Worm (Caenorhabditis elegans) whole organism, young adult: Measurements from ENCODE around the gene srh-42.
A peak's percentile ranks its signal among the peaks of the same experiment; 100 is the strongest.
"Not testable (repeated sequence)": the region's sequence is repeated elsewhere in the genome, so short reads cannot be mapped to it uniquely, and the experiment has no call there.

Experiments used
- B0261.1 ChIP-seq: sonication (generic microtip); optimal IDR thresholded peaks from 2 replicates; lab custom pipeline; 2016; ENCODE audit warnings: mild to moderate bottlenecking, missing genetic modification characterization, moderate library complexity, missing compliant biosample characterization
- C17E4.6 ChIP-seq: fragments of 200-800 bp; sonication (Bioruptor generic); IDR thresholded peaks from 2 replicates; pipeline ENCODE4 v1.3.6; 2022; ENCODE audit warnings: missing genetic modification reagents, missing genetic modification characterization, missing compliant biosample characterization
- F22D6.2 ChIP-seq: sonication (generic microtip); optimal IDR thresholded peaks from 2 replicates; lab custom pipeline; 2016; ENCODE audit warnings: mild to moderate bottlenecking, missing genetic modification characterization, missing compliant biosample characterization
- F23B12.7 ChIP-seq: sonication (generic microtip); optimal IDR thresholded peaks from 2 replicates; lab custom pipeline; 2017; ENCODE audit warnings: missing genetic modification characterization, mild to moderate bottlenecking, missing compliant biosample characterization, antibody characterized with exemption, moderate library complexity; ENCODE audit not compliant: insufficient read depth
- F33H1.4 ChIP-seq: fragments of 200-800 bp; sonication (Bioruptor generic); IDR thresholded peaks from 2 replicates; pipeline ENCODE4 v1.3.6; 2022; ENCODE audit warnings: missing genetic modification reagents, missing genetic modification characterization, missing compliant biosample characterization
- F49E8.2 ChIP-seq: sonication (generic microtip); optimal IDR thresholded peaks from 3 replicates; lab custom pipeline; 2017; ENCODE audit warnings: missing genetic modification characterization, mild to moderate bottlenecking, missing compliant biosample characterization, antibody characterized with exemption, moderate library complexity; ENCODE audit not compliant: insufficient read depth
- Y67H2A.10 ChIP-seq: fragments of 200-800 bp; sonication (Bioruptor generic); conservative IDR thresholded peaks from 2 replicates; pipeline ENCODE4 v1.3.6; 2022; ENCODE audit warnings: missing genetic modification reagents, missing genetic modification characterization, missing compliant biosample characterization
- ZK185.1 ChIP-seq: sonication (generic microtip); optimal IDR thresholded peaks from 2 replicates; lab custom pipeline; 2016; ENCODE audit warnings: mild to moderate bottlenecking, missing genetic modification characterization, missing compliant biosample characterization; ENCODE audit not compliant: poor library complexity, severe bottlenecking
- ama-1 ChIP-seq, 3 experiments: fragments of 150-350 bp in 1 of 3; sonication (generic microtip) in 2 of 3; optimal IDR thresholded peaks; 2 replicates each; lab custom pipeline; 2014 to 2018; ENCODE audit warnings: missing biosample characterization in 2 of 3, missing genetic modification characterization in 2 of 3, missing genetic modification reagents in 2 of 3
- aptf-2 ChIP-seq: fragments of 200-800 bp; sonication (Bioruptor generic); conservative IDR thresholded peaks from 2 replicates; pipeline ENCODE4 v1.3.6; 2022; ENCODE audit warnings: missing genetic modification reagents, missing genetic modification characterization, missing compliant biosample characterization
- atf-7 ChIP-seq: sonication (generic microtip); optimal IDR thresholded peaks from 2 replicates; lab custom pipeline; 2017; ENCODE audit warnings: mild to moderate bottlenecking, missing genetic modification characterization, missing compliant biosample characterization
- bed-2 ChIP-seq: fragments of 200-800 bp; sonication (Bioruptor generic); IDR thresholded peaks from 2 replicates; pipeline ENCODE4 v1.3.6; 2022; ENCODE audit warnings: missing genetic modification reagents, missing genetic modification characterization, missing compliant biosample characterization
- cebp-1 ChIP-seq, 2 experiments: fragments of 200-800 bp in 1 of 2; sonication (Bioruptor generic) in 1 of 2; sonication (generic microtip) in 1 of 2; IDR thresholded peaks in 1 of 2; optimal IDR thresholded peaks in 1 of 2; 2 replicates each; pipeline versions ENCODE4 v1.3.6 to Lab custom; 2017 to 2022; ENCODE audit warnings: missing compliant biosample characterization in 2 of 2, missing genetic modification characterization in 2 of 2, mild to moderate bottlenecking in 1 of 2, missing genetic modification reagents in 1 of 2, moderate library complexity in 1 of 2
- dpff-1 ChIP-seq: sonication (generic microtip); optimal IDR thresholded peaks from 2 replicates; lab custom pipeline; 2017; ENCODE audit warnings: mild to moderate bottlenecking, missing genetic modification characterization, missing compliant biosample characterization
- hlh-12 ChIP-seq: sonication (generic microtip); optimal IDR thresholded peaks from 2 replicates; lab custom pipeline; 2016; ENCODE audit warnings: missing genetic modification characterization, missing compliant biosample characterization
- hrde-1 ChIP-seq: sonication (generic microtip); optimal IDR thresholded peaks from 2 replicates; lab custom pipeline; 2016; ENCODE audit warnings: missing genetic modification characterization, mild to moderate bottlenecking, missing compliant biosample characterization, moderate library complexity, missing genotype, missing genetic modification reagents, borderline replicate concordance
- let-607 ChIP-seq, 2 experiments: fragments of 200-800 bp in 1 of 2; sonication (Bioruptor generic) in 1 of 2; sonication (generic microtip) in 1 of 2; optimal IDR thresholded peaks; 2 replicates each; lab custom pipeline; 2016 to 2018; ENCODE audit warnings: mild to moderate bottlenecking in 2 of 2, missing compliant biosample characterization in 2 of 2, missing genetic modification characterization in 2 of 2, moderate library complexity in 2 of 2, missing genotype in 1 of 2
- lin-26 ChIP-seq: fragments of 200-800 bp; sonication (Bioruptor generic); IDR thresholded peaks from 2 replicates; pipeline ENCODE4 v1.3.6; 2022; ENCODE audit warnings: missing genetic modification reagents, missing genetic modification characterization, missing compliant biosample characterization
- lsl-1 ChIP-seq: fragments of 200-800 bp; sonication (Bioruptor generic); optimal IDR thresholded peaks from 2 replicates; lab custom pipeline; 2018; ENCODE audit warnings: mild to moderate bottlenecking, missing genetic modification characterization, moderate library complexity, missing compliant biosample characterization
- mcd-1 ChIP-seq: fragments of 200-800 bp; sonication (Bioruptor generic); IDR thresholded peaks from 2 replicates; pipeline ENCODE4 v1.3.6; 2022; ENCODE audit warnings: missing genetic modification reagents, missing genetic modification characterization, missing compliant biosample characterization
- nfya-1 ChIP-seq: sonication (generic microtip); optimal IDR thresholded peaks from 2 replicates; lab custom pipeline; 2017; ENCODE audit warnings: antibody characterized with exemption, missing compliant biosample characterization, missing genetic modification characterization, borderline replicate concordance; ENCODE audit not compliant: insufficient read depth
- nfya-2 ChIP-seq: fragments of 200-800 bp; sonication (Bioruptor generic); IDR thresholded peaks from 2 replicates; pipeline ENCODE4 v1.3.6; 2022; ENCODE audit warnings: missing genetic modification reagents, missing genetic modification characterization, missing compliant biosample characterization
- nfyb-1 ChIP-seq: fragments of 200-800 bp; sonication (Bioruptor generic); IDR thresholded peaks from 2 replicates; pipeline ENCODE4 v1.3.6; 2022; ENCODE audit warnings: missing genetic modification reagents, missing genetic modification characterization, missing compliant biosample characterization
- sdz-38 ChIP-seq: sonication (generic microtip); optimal IDR thresholded peaks from 2 replicates; lab custom pipeline; 2016; ENCODE audit warnings: missing genotype, missing genetic modification characterization, missing compliant biosample characterization
- sptf-2 ChIP-seq: fragments of 200-800 bp; sonication (Bioruptor generic); optimal IDR thresholded peaks from 2 replicates; lab custom pipeline; 2018; ENCODE audit warnings: mild to moderate bottlenecking, missing genetic modification characterization, missing compliant biosample characterization
- tbx-9 ChIP-seq: sonication (generic microtip); optimal IDR thresholded peaks from 2 replicates; lab custom pipeline; 2016; ENCODE audit warnings: borderline replicate concordance, missing genetic modification characterization, inconsistent platforms, missing compliant biosample characterization
- unc-62 ChIP-seq: fragments of 150-350 bp; optimal IDR thresholded peaks from 2 replicates; lab custom pipeline; 2014; ENCODE audit warnings: missing biosample characterization, missing genetic modification reagents, missing genetic modification characterization
- zfh-2 ChIP-seq: fragments of 200-800 bp; sonication (Bioruptor generic); conservative IDR thresholded peaks from 2 replicates; pipeline ENCODE4 v1.3.6; 2022; ENCODE audit warnings: missing genetic modification reagents, missing genetic modification characterization, missing compliant biosample characterization

Gene srh-42

DNA sequence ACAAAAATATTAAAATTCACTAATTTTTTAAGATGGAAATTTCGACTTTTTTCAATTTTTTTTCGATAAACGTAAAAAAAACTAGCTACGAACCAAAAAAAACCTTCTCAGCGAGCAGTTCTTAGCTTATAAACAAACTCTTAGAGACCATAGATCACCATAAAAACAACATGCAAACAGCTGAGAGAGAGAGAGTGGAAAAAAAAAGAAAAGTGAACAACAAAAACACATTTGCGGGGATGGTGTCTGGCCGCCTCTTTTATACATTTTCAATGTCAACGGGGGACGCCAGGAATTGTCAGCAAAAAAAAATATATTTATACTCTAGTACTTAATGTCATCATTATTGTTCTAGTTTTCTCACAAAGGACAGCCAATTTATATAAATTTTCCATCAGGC lies 22.7 kb upstream of the srh-42 start:
- no peak for TF ChIP-seq ama-1 (optimal IDR thresholded peaks at IDR 0.05; lab: Kevin White, UChicago)
- TF ChIP-seq ama-1 (GFP tag; optimal IDR thresholded peaks at IDR 0.05; lab: Kevin White, UChicago): no peak
- TF ChIP-seq let-607 (tag; optimal IDR thresholded peaks at IDR 0.05; lab: Kevin White, UChicago): no peak
- TF ChIP-seq hrde-1 (tag; lab: Kevin White, UChicago): no peak
- TF ChIP-seq ZK185.1 (tag; lab: Kevin White, UChicago): no peak
- no peak for TF ChIP-seq lin-26 (GFP tag; lab: Robert Waterston, UW)
- no peak for TF ChIP-seq unc-62 (GFP tag; lab: Kevin White, UChicago)
- no peak for TF ChIP-seq hlh-12 (tag; lab: Kevin White, UChicago)
- no peak for TF ChIP-seq F22D6.2 (tag; lab: Kevin White, UChicago)
- no peak for TF ChIP-seq C17E4.6
- no peak for TF ChIP-seq aptf-2 (GFP tag; lab: Robert Waterston, UW)
- no peak for TF ChIP-seq nfya-1
- TF ChIP-seq sptf-2 (GFP tag; lab: Kevin White, UChicago): no peak
- no peak for TF ChIP-seq nfya-2 (GFP tag; lab: Robert Waterston, UW)
- TF ChIP-seq nfyb-1 (GFP tag; lab: Robert Waterston, UW): no peak
- TF ChIP-seq bed-2 (GFP tag; lab: Robert Waterston, UW): no peak

DNA sequence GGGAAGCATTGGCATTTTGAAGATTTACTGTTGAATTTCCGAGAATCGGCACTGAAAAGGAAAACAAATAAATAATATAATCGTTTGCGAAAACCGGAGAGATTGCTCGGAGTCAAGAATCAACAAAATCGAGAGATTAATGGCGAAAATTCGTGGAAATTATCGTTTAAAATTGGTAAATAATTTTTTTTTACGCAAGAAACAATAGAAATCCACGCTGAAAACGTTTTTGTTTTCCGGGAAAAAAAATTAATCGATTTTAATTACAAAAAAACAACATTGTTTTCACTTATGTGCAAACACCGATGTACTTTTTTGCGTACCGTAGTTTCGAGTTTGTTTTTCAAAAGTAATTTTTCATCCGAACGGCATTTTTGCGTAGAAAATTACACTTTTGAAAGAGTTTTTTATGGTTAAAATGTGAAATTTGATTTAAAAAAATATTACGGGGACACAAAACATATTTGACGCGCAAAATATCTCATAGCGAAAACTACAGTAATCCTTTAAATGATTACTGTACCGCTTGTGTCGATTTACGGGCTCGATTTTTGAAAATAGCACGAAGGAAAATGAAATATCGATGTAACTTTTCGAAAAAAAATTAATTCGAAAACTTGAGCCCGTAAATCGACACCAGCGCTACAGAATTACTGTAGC lies 22.0 kb upstream of the srh-42 start, which contains the start of gene ctl-3:
Gene ctl-3 (minus strand): TSS at position 51 of the 660 bp plus-strand sequence.
- TF ChIP-seq atf-7 (tag; lab: Kevin White, UChicago): no peak
- peak; percentile 53; the same call in 1 of the 2 replicates for TF ChIP-seq F33H1.4 (GFP tag; lab: Robert Waterston, UW)
- TF ChIP-seq lsl-1 (GFP tag; lab: Kevin White, UChicago): peak; percentile 88

DNA sequence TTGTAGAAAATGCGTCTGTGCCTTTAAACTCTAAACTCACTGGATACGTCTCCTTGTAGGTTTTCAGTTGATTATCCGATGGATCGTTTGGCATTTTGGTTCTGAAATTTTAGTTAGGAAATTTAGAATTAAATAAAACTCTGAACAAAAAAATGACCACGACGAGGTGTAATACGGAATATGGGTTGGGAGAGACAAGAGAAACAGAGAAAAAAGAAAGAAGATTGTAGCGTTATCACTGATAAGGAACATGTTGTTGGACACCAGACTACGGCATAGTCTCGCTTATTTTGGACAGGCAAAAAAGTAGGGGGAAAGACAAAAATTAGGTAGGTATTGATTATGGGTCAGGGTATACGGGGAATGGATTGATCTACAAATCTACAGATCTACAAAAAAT lies 17.3 kb upstream of the srh-42 start, which contains the start of gene ctl-1:
Gene ctl-1 (minus strand): TSS at position 101 of the 400 bp plus-strand sequence.
- TF ChIP-seq bed-2 (GFP tag; lab: Robert Waterston, UW); mcd-1 (GFP tag; lab: Robert Waterston, UW); B0261.1 (tag; lab: Kevin White, UChicago): not testable (repeated sequence)

DNA sequence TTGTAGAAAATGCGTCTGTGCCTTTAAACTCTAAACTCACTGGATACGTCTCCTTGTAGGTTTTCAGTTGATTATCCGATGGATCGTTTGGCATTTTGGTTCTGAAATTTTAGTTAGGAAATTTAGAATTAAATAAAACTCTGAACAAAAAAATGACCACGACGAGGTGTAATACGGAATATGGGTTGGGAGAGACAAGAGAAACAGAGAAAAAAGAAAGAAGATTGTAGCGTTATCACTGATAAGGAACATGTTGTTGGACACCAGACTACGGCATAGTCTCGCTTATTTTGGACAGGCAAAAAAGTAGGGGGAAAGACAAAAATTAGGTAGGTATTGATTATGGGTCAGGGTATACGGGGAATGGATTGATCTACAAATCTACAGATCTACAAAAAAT lies 13.1 kb upstream of the srh-42 start, which contains the start of gene ctl-2:
Gene ctl-2 (minus strand): TSS at position 101 of the 400 bp plus-strand sequence.
- not testable (repeated sequence) for TF ChIP-seq tbx-9 (tag; lab: Kevin White, UChicago); sdz-38 (tag; lab: Kevin White, UChicago); dpff-1

DNA sequence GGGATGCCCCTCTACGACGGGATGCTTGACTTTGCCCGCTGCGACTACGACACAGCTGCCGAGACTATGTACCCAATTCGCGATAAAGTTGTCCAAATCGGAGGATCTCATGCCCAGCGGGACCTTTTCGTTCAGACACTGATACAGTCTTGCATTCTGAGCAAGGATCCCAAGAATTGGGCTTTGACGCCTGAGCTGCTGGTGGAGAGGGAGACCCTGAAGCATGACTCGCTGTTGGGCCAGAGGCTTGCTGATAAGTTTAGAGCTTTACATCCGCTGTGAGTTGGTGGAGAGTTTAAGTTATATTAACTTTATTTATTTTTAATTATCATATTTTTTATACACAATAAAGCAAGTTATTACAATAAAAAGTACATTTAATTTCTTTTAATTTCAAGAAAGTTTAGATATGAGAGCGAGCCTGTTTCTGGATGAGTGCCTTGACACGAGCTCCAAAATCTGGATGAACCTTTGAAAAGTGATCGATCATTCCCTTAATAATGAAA lies 10.4 kb upstream of the srh-42 start:
- TF ChIP-seq ama-1 (optimal IDR thresholded peaks at IDR 0.05; lab: Kevin White, UChicago): no peak
- TF ChIP-seq ama-1 (GFP tag; optimal IDR thresholded peaks at IDR 0.05; lab: Kevin White, UChicago): no peak
- no peak for TF ChIP-seq dpff-1
- TF ChIP-seq Y67H2A.10 (GFP tag; lab: Robert Waterston, UW): no peak
- 0 out of 2 replicates have a peak, but pooled peaks have one; percentile 8 for TF ChIP-seq mcd-1 (GFP tag; lab: Robert Waterston, UW)
- no peak for TF ChIP-seq F49E8.2 (tag; lab: Kevin White, UChicago)
- TF ChIP-seq cebp-1 (GFP tag; IDR thresholded peaks at IDR 0.05; lab: Robert Waterston, UW): no peak
- TF ChIP-seq cebp-1 (tag; optimal IDR thresholded peaks at IDR 0.05; lab: Kevin White, UChicago): peak; percentile 9
- TF ChIP-seq F23B12.7 (tag; lab: Kevin White, UChicago): no peak
- TF ChIP-seq zfh-2 (GFP tag; lab: Robert Waterston, UW): peak; percentile 36; the same call in 1 of the 2 replicates
